Worm (Caenorhabditis elegans) whole organism, late embryonic: Measurements from ENCODE around the gene Y42G9A.1.

ENCODE experiments used
- ceh-18 ChIP-seq: sonication (generic microtip); optimal IDR thresholded peaks from 2 replicates; lab custom pipeline; 2016; ENCODE audit warnings: missing genetic modification characterization, missing compliant biosample characterization
- ceh-30 ChIP-seq: fragments of 150-350 bp; optimal IDR thresholded peaks from 2 replicates; lab custom pipeline; 2014; ENCODE audit warnings: missing biosample characterization, missing genetic modification characterization
- fkh-10 ChIP-seq: fragments of 150-350 bp; optimal IDR thresholded peaks from 2 replicates; lab custom pipeline; 2014; ENCODE audit warnings: missing biosample characterization, missing genetic modification reagents, missing genetic modification characterization
- ttx-3 ChIP-seq: sonication (generic microtip); optimal IDR thresholded peaks from 2 replicates; lab custom pipeline; 2016; ENCODE audit warnings: missing genetic modification reagents, missing genetic modification characterization, missing compliant biosample characterization

DNA sequence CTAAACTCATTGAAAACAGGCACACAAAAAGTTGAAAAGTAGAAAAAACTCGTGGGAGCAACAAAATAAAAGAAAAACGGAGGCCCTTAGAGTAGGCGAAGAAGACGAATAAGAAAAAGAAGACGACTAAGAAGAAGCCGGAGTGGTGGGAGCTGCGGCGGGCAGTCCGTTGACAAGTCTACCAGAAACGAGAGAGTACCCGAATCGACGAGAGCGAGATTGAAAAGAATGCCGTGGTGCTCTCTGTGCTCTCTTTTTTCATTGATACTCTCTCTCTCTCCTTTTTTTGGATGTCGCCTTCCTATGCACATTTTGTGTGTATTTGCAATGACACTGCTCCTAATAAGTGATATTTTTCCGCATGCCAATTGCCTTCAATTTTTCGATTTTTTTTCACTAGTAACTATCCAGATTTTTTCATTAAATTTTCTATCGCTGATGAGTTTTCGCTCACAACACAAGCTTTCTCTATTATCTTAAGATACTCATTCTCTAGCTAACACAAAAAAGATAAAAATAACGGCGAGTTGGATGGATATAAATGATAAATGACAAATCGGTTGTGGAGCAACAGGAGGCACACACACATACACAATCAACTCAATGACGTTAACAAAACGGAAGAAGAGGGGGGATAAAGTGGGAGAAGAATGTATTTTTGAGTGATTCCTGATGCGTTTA, 9.7 kb upstream of the Y42G9A.1 start:
- TF ChIP-seq ttx-3 (tag; lab: Kevin White, UChicago) (no peak), ceh-30 (tag; lab: Kevin White, UChicago) (no peak), ceh-18 (tag; lab: Kevin White, UChicago) (no peak), fkh-10 (GFP tag; lab: Kevin White, UChicago) (no peak)
